4 fruit fly cellular contexts compared by ENCODE assay signal in the genomic region with DNA sequence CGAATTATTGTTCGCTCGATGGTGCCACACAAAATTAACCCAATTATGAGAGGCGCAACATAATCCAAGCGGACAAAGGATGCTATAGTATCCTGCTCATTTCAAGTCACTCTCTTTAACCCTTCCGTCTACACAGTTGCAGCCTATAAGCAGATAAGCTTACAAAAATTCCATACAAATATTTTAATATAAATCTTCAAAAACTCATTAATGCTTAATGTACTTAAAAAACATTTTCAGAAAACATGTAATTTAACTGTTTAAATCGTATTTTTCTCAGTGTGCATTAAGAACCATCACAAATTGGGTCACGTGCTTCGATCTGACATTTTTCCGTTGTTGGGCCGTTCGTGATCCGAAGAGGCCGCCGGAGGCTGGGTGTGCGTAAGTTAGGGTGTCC.
TF ChIP-seq lines count a peak whose summit lies in the region.

No protein-coding gene starts in this region.

- TF ChIP-seq CTCF in whole organism, embryonic (GFP tag; optimal IDR thresholded peaks at IDR 0.05; lab: Kevin White, UChicago) = no peak

TF ChIP-seq in whole organism, embryonic, 481 proteins besides CTCF, POLR2A, EP300 and RAD21:
- TF ChIP-seq CG18262 (tag; optimal IDR thresholded peaks at IDR 0.05; lab: Kevin White, UChicago) (peak; percentile 2), eve (GFP tag; optimal IDR thresholded peaks at IDR 0.05; lab: Kevin White, UChicago) (peak in 1 of 2 experiments; percentile 2), H15 (GFP tag; IDR thresholded peaks at IDR 0.05; lab: Robert Waterston, UW) (no peak)

TF ChIP-seq in whole organism, prepupa, 60 proteins besides CTCF, POLR2A, EP300 and RAD21 (continues in another document):
- TF ChIP-seq CG1621 (tag; optimal IDR thresholded peaks at IDR 0.05; lab: Kevin White, UChicago) (no peak), Hr38 (GFP tag; optimal IDR thresholded peaks at IDR 0.05; lab: Kevin White, UChicago) (no peak), CG11762 (GFP tag; optimal IDR thresholded peaks at IDR 0.05; lab: Kevin White, UChicago; ENCODE audit: insufficient read depth) (peak; percentile 34), CG6808 (GFP tag; optimal IDR thresholded peaks at IDR 0.05; lab: Kevin White, UChicago) (no peak), ss (GFP tag; optimal IDR thresholded peaks at IDR 0.05; lab: Kevin White, UChicago) (no peak), Sox15 (GFP tag; optimal IDR thresholded peaks at IDR 0.05; lab: Kevin White, UChicago) (peak; percentile 5), Hr39 (GFP tag; optimal IDR thresholded peaks at IDR 0.05; lab: Kevin White, UChicago) (peak; percentile 69), Eip78C (GFP tag; lab: Kevin White, UChicago) (peak; percentile 91), Hr4 (GFP tag; optimal IDR thresholded peaks at IDR 0.05; lab: Kevin White, UChicago) (no peak), CG4318 (GFP tag; optimal IDR thresholded peaks at IDR 0.05; lab: Kevin White, UChicago) (no peak), eg (GFP tag; IDR thresholded peaks at IDR 0.05; lab: Robert Waterston, UW) (no peak), Met (GFP tag; optimal IDR thresholded peaks at IDR 0.05; lab: Kevin White, UChicago) (peak; percentile 87), Smox (GFP tag; optimal IDR thresholded peaks at IDR 0.05; lab: Kevin White, UChicago) (peak; percentile 83), Sox14 (GFP tag; optimal IDR thresholded peaks at IDR 0.05; lab: Kevin White, UChicago) (peak; percentile 63), CG9139 (GFP tag; optimal IDR thresholded peaks at IDR 0.05; lab: Kevin White, UChicago) (no peak), spab (GFP tag; optimal IDR thresholded peaks at IDR 0.05; lab: Kevin White, UChicago) (peak; percentile 11), fd59A (GFP tag; optimal IDR thresholded peaks at IDR 0.05; lab: Kevin White, UChicago) (peak; percentile 14), net (GFP tag; optimal IDR thresholded peaks at IDR 0.05; lab: Kevin White, UChicago) (peak; percentile 13), acj6 (GFP tag; optimal IDR thresholded peaks at IDR 0.05; lab: Kevin White, UChicago) (peak; percentile 63), Blimp-1 (GFP tag; optimal IDR thresholded peaks at IDR 0.05; lab: Kevin White, UChicago) (no peak), topi (GFP tag; optimal IDR thresholded peaks at IDR 0.05; lab: Kevin White, UChicago) (peak; percentile 78), CG11294 (GFP tag; IDR thresholded peaks at IDR 0.05; lab: Robert Waterston, UW) (no peak), achi (GFP tag; optimal IDR thresholded peaks at IDR 0.05; lab: Kevin White, UChicago) (peak; percentile 52), dsx (GFP tag; optimal IDR thresholded peaks at IDR 0.05; lab: Kevin White, UChicago; ENCODE audit: poor library complexity, severe bottlenecking) (no peak), CG6854 (GFP tag; optimal IDR thresholded peaks at IDR 0.05; lab: Kevin White, UChicago) (no peak), CG8119 (GFP tag; IDR thresholded peaks at IDR 0.05; lab: Robert Waterston, UW) (no peak), salr (GFP tag; optimal IDR thresholded peaks at IDR 0.05; lab: Kevin White, UChicago) (no peak), CG7368 (GFP tag; optimal IDR thresholded peaks at IDR 0.05; lab: Kevin White, UChicago) (peak; percentile 10)

TF ChIP-seq in whole organism, pupa, 21 proteins besides CTCF, POLR2A, EP300 and RAD21:
- peak; percentile 65 for TF ChIP-seq CG8159 (tag; optimal IDR thresholded peaks at IDR 0.05; lab: Kevin White, UChicago)
- peak; percentile 38 for TF ChIP-seq Snoo (tag; optimal IDR thresholded peaks at IDR 0.05; lab: Kevin White, UChicago)
- TF ChIP-seq CG9948 (tag; optimal IDR thresholded peaks at IDR 0.05; lab: Kevin White, UChicago) = peak; percentile 51
- no peak for TF ChIP-seq D1 (tag; optimal IDR thresholded peaks at IDR 0.05; lab: Kevin White, UChicago)
- TF ChIP-seq CG34367 (tag; optimal IDR thresholded peaks at IDR 0.05; lab: Kevin White, UChicago) = peak; percentile 3
- TF ChIP-seq CG32121 (GFP tag; IDR thresholded peaks at IDR 0.05; lab: Robert Waterston, UW) = no peak
- TF ChIP-seq CG8301 (tag; optimal IDR thresholded peaks at IDR 0.05; lab: Kevin White, UChicago) = peak; percentile 18
- TF ChIP-seq CG14655 (GFP tag; optimal IDR thresholded peaks at IDR 0.05; lab: Kevin White, UChicago) = peak; percentile 20
- no peak for TF ChIP-seq CG10348 (GFP tag; IDR thresholded peaks at IDR 0.05; lab: Robert Waterston, UW)
- TF ChIP-seq gl (tag; optimal IDR thresholded peaks at IDR 0.05; lab: Kevin White, UChicago) = no peak
- TF ChIP-seq CG15710 (tag; optimal IDR thresholded peaks at IDR 0.05; lab: Kevin White, UChicago) = peak; percentile 37
- TF ChIP-seq Pif1B (GFP tag; optimal IDR thresholded peaks at IDR 0.05; lab: Kevin White, UChicago) = peak; percentile 22
- peak; percentile 19 for TF ChIP-seq CG17806 (tag; optimal IDR thresholded peaks at IDR 0.05; lab: Kevin White, UChicago)
- TF ChIP-seq fd96Ca (GFP tag; IDR thresholded peaks at IDR 0.05; lab: Robert Waterston, UW) = no peak
- no peak for TF ChIP-seq rn (GFP tag; IDR thresholded peaks at IDR 0.05; lab: Robert Waterston, UW)
- peak; percentile 38 for TF ChIP-seq Pif1A (GFP tag; optimal IDR thresholded peaks at IDR 0.05; lab: Kevin White, UChicago)
- no peak for TF ChIP-seq EcR (GFP tag; optimal IDR thresholded peaks at IDR 0.05; lab: Kevin White, UChicago)
- TF ChIP-seq CG4496 (GFP tag; IDR thresholded peaks at IDR 0.05; lab: Robert Waterston, UW) = no peak
- no peak for TF ChIP-seq CG12605 (GFP tag; IDR thresholded peaks at IDR 0.05; lab: Robert Waterston, UW)
- TF ChIP-seq Ets98B (GFP tag; IDR thresholded peaks at IDR 0.05; lab: Robert Waterston, UW) = no peak
- no peak for TF ChIP-seq CG13204 (GFP tag; optimal IDR thresholded peaks at IDR 0.05; lab: Kevin White, UChicago)

TF ChIP-seq in whole organism, wandering third instar larva, 38 proteins besides CTCF, POLR2A, EP300 and RAD21:
- TF ChIP-seq GATAd (GFP tag; optimal IDR thresholded peaks at IDR 0.05; lab: Kevin White, UChicago) (no peak), HLH106 (tag; optimal IDR thresholded peaks at IDR 0.05; lab: Kevin White, UChicago) (peak; percentile 48), dsf (GFP tag; optimal IDR thresholded peaks at IDR 0.05; lab: Kevin White, UChicago; ENCODE audit: borderline replicate concordance) (no peak), foxo (GFP tag; optimal IDR thresholded peaks at IDR 0.05; lab: Kevin White, UChicago) (peak in 1 of 2 experiments; percentile 62), Hr83 (GFP tag; optimal IDR thresholded peaks at IDR 0.05; lab: Kevin White, UChicago; ENCODE audit: poor library complexity, severe bottlenecking) (no peak), CG32264 (GFP tag; optimal IDR thresholded peaks at IDR 0.05; lab: Kevin White, UChicago) (no peak), pan (optimal IDR thresholded peaks at IDR 0.05; lab: Kevin White, UChicago) (no peak), CrebA (GFP tag; optimal IDR thresholded peaks at IDR 0.05; lab: Kevin White, UChicago; ENCODE audit: borderline replicate concordance) (no peak), Myc (optimal IDR thresholded peaks at IDR 0.05; lab: Kevin White, UChicago) (no peak), ey (GFP tag; optimal IDR thresholded peaks at IDR 0.05; lab: Kevin White, UChicago) (peak; percentile 38), Dfd (GFP tag; optimal IDR thresholded peaks at IDR 0.05; lab: Kevin White, UChicago) (no peak), Dif (GFP tag; optimal IDR thresholded peaks at IDR 0.05; lab: Kevin White, UChicago; ENCODE audit: partially characterized antibody) (no peak), sage (GFP tag; optimal IDR thresholded peaks at IDR 0.05; lab: Kevin White, UChicago) (no peak), brk (GFP tag; optimal IDR thresholded peaks at IDR 0.05; lab: Kevin White, UChicago) (no peak), Hr78 (GFP tag; optimal IDR thresholded peaks at IDR 0.05; lab: Kevin White, UChicago) (no peak), Abd-B (GFP tag; optimal IDR thresholded peaks at IDR 0.05; lab: Kevin White, UChicago) (no peak), psq (GFP tag; optimal IDR thresholded peaks at IDR 0.05; lab: Kevin White, UChicago) (no peak), dmrt93B (GFP tag; optimal IDR thresholded peaks at IDR 0.05; lab: Kevin White, UChicago) (peak; percentile 8), Rel (GFP tag; optimal IDR thresholded peaks at IDR 0.05; lab: Kevin White, UChicago) (no peak), Rel (tag; optimal IDR thresholded peaks at IDR 0.05; lab: Kevin White, UChicago) (no peak), dl (GFP tag; optimal IDR thresholded peaks at IDR 0.05; lab: Kevin White, UChicago; ENCODE audit: insufficient read depth in 1 of 2, partially characterized antibody in 2 of 2) (no peak), Mio (GFP tag; optimal IDR thresholded peaks at IDR 0.05; lab: Kevin White, UChicago) (no peak), rgr (GFP tag; optimal IDR thresholded peaks at IDR 0.05; lab: Kevin White, UChicago) (peak; percentile 27), usp (GFP tag; optimal IDR thresholded peaks at IDR 0.05; lab: Kevin White, UChicago) (no peak), br (GFP tag; optimal IDR thresholded peaks at IDR 0.05; lab: Kevin White, UChicago) (peak; percentile 50), OdsH (GFP tag; optimal IDR thresholded peaks at IDR 0.05; lab: Kevin White, UChicago) (peak; percentile 66), Vsx2 (GFP tag; optimal IDR thresholded peaks at IDR 0.05; lab: Kevin White, UChicago; ENCODE audit: partially characterized antibody) (no peak), lola (GFP tag; optimal IDR thresholded peaks at IDR 0.05; lab: Kevin White, UChicago) (no peak), tai (GFP tag; optimal IDR thresholded peaks at IDR 0.05; lab: Kevin White, UChicago) (no peak), Sp1 (GFP tag; optimal IDR thresholded peaks at IDR 0.05; lab: Kevin White, UChicago) (peak; percentile 33), Hnf4 (GFP tag; optimal IDR thresholded peaks at IDR 0.05; lab: Kevin White, UChicago) (peak; percentile 10), h (GFP tag; optimal IDR thresholded peaks at IDR 0.05; lab: Kevin White, UChicago) (peak; percentile 55), jim (GFP tag; optimal IDR thresholded peaks at IDR 0.05; lab: Kevin White, UChicago) (no peak), N (GFP tag; optimal IDR thresholded peaks at IDR 0.05; lab: Kevin White, UChicago) (no peak), fru (GFP tag; optimal IDR thresholded peaks at IDR 0.05; lab: Kevin White, UChicago) (peak; percentile 42), CG9705 (GFP tag; optimal IDR thresholded peaks at IDR 0.05; lab: Kevin White, UChicago) (no peak), sv (GFP tag; optimal IDR thresholded peaks at IDR 0.05; lab: Kevin White, UChicago) (no peak), woc (GFP tag; optimal IDR thresholded peaks at IDR 0.05; lab: Kevin White, UChicago) (peak; percentile 21), Jra (GFP tag; optimal IDR thresholded peaks at IDR 0.05; lab: Kevin White, UChicago) (no peak)
TF ChIP-seq in whole organism, wandering third instar larva: peak in this region for 12.
